Fruit fly (Drosophila melanogaster): ENCODE data around the gene Ugt35B1.

dm6 chr3R:11178300-11178699, 8.3 kb upstream of the Ugt35B1 start:
- no peak for TF ChIP-seq Myc (optimal IDR thresholded peaks at IDR 0.05)
- TF ChIP-seq h (optimal IDR thresholded peaks at IDR 0.05): no peak
- TF ChIP-seq Sin3A (optimal IDR thresholded peaks at IDR 0.05): no peak
- TF ChIP-seq insv (optimal IDR thresholded peaks at IDR 0.05): no peak
